Fruit fly (Drosophila melanogaster): Measurements from ENCODE around the gene AANATL7.

AANATL7 gene

dm6 chrX:2580319-2581008 is at the start of gene AANATL7, which contains the start of gene Vha36-3:
AANATL7 (plus strand) TSS chrX:2580958.
Vha36-3 (minus strand) TSS chrX:2580560.
- TF ChIP-seq cnc (optimal IDR thresholded peaks at IDR 0.05) (no peak), bab1 (GFP tag; optimal IDR thresholded peaks at IDR 0.05) (no peak), CG7101 (tag; optimal IDR thresholded peaks at IDR 0.05) (no peak), Crg-1 (GFP tag; optimal IDR thresholded peaks at IDR 0.05) (no peak), CG5204 (GFP tag; optimal IDR thresholded peaks at IDR 0.05) (no peak), CG12768 (GFP tag; optimal IDR thresholded peaks at IDR 0.05) (no peak), kay (GFP tag; ENCODE audit: borderline replicate concordance) (no peak), Mnt (GFP tag; optimal IDR thresholded peaks at IDR 0.05) (no peak), ovo (GFP tag; optimal IDR thresholded peaks at IDR 0.05) (no peak), CG14711 (tag; optimal IDR thresholded peaks at IDR 0.05) (no peak), toe (GFP tag; optimal IDR thresholded peaks at IDR 0.05) (no peak), CG33017 (tag; optimal IDR thresholded peaks at IDR 0.05) (no peak), cic (GFP tag; optimal IDR thresholded peaks at IDR 0.05) (no peak), Clk (GFP tag; optimal IDR thresholded peaks at IDR 0.05) (no peak), Hr96 (GFP tag; optimal IDR thresholded peaks at IDR 0.05) (no peak), CG1620 (GFP tag; optimal IDR thresholded peaks at IDR 0.05) (no peak), CG11617 (GFP tag; optimal IDR thresholded peaks at IDR 0.05) (no peak), tj (GFP tag; optimal IDR thresholded peaks at IDR 0.05) (no peak), CG7045 (GFP tag; optimal IDR thresholded peaks at IDR 0.05) (no peak), pad (GFP tag; optimal IDR thresholded peaks at IDR 0.05) (no peak)

- TF ChIP-seq Crg-1 (GFP tag; optimal IDR thresholded peaks at IDR 0.05) = no peak
- no peak for TF ChIP-seq ovo (GFP tag; optimal IDR thresholded peaks at IDR 0.05)
- no peak for TF ChIP-seq CG12768 (GFP tag; optimal IDR thresholded peaks at IDR 0.05)
- no peak for TF ChIP-seq tj (GFP tag; optimal IDR thresholded peaks at IDR 0.05)
- no peak for TF ChIP-seq cnc (optimal IDR thresholded peaks at IDR 0.05)
- TF ChIP-seq CG33017 (tag; optimal IDR thresholded peaks at IDR 0.05) = no peak
- no peak for TF ChIP-seq Clk (GFP tag; optimal IDR thresholded peaks at IDR 0.05)
- TF ChIP-seq bab1 (GFP tag; optimal IDR thresholded peaks at IDR 0.05) = no peak
- no peak for TF ChIP-seq kay (GFP tag; ENCODE audit: borderline replicate concordance)
- no peak for TF ChIP-seq pad (GFP tag; optimal IDR thresholded peaks at IDR 0.05)
Measured at dm6 chrX:2531280-2531807, 49.4 kb upstream of the AANATL7 start.

DNA sequence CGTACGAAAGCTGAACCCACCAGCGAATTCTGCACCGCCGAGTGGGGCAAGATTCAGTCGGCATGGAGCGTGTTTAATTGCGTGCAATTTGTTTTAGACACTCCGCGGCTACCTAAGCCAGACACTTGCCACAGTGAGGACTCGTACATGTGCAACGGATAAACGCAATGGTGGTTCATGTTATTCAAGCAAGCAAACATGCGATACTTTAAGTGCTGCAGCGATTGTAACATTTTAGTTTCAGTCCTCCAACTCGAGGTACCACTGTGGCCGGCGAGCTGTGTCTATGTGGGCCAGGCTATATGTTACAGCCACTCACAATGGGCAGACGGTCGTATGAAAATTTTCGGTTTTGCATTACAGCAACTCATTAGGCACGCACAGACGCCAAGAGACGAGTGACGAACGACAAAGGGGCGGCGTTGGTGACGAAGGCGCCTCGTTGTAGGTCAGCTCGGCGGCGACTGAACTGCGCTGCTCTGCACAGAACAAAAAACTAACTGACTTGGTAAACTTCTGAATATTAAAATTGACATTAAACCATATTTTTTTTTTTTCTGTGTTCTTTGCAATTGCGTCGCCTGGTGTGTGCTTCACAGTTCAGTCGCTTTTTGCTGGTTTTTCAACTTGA is 46.8 kb upstream of the AANATL7 start:
- no peak for TF ChIP-seq Hr96 (GFP tag; optimal IDR thresholded peaks at IDR 0.05)
- TF ChIP-seq toe (GFP tag; optimal IDR thresholded peaks at IDR 0.05) = no peak
- TF ChIP-seq CG1620 (GFP tag; optimal IDR thresholded peaks at IDR 0.05) = peak; percentile 13
- TF ChIP-seq bab1 (GFP tag; optimal IDR thresholded peaks at IDR 0.05) = peak; percentile 71

dm6 chrX:2534951-2535693 is 45.6 kb upstream of the AANATL7 start:
- no peak for TF ChIP-seq CG12768 (GFP tag; optimal IDR thresholded peaks at IDR 0.05)
- TF ChIP-seq CG33017 (tag; optimal IDR thresholded peaks at IDR 0.05) = no peak
- TF ChIP-seq cnc (optimal IDR thresholded peaks at IDR 0.05) = no peak
- no peak for TF ChIP-seq cic (GFP tag; optimal IDR thresholded peaks at IDR 0.05)
- TF ChIP-seq Mnt (GFP tag; optimal IDR thresholded peaks at IDR 0.05) = no peak
- no peak for TF ChIP-seq bab1 (GFP tag; optimal IDR thresholded peaks at IDR 0.05)
- no peak for TF ChIP-seq CG14711 (tag; optimal IDR thresholded peaks at IDR 0.05)

DNA sequence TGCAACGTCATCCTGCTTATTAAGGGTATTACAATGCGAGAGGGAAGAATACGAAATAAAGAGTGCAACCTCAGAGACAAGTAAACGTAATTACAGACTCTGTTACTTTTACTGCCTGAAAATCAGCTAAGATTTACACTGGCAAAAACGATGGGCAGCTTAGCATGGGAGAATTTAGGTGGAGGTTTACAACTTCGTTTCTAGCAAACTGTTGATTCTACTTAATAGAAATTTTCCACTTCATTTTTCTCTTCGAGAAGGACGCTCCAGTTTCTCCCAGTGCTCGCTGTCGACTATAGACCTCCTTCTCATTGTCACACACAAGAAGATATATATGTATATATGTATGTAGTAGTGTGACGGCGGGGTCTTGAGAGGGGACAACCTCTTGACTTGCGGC is 44.6 kb upstream of the AANATL7 start:
- TF ChIP-seq cic (GFP tag; optimal IDR thresholded peaks at IDR 0.05) (no peak), Hr96 (GFP tag; optimal IDR thresholded peaks at IDR 0.05) (no peak), bab1 (GFP tag; optimal IDR thresholded peaks at IDR 0.05) (no peak), CG7101 (tag; optimal IDR thresholded peaks at IDR 0.05) (no peak), Mnt (GFP tag; optimal IDR thresholded peaks at IDR 0.05) (no peak), ovo (GFP tag; optimal IDR thresholded peaks at IDR 0.05) (no peak), pad (GFP tag; optimal IDR thresholded peaks at IDR 0.05) (no peak), CG33017 (tag; optimal IDR thresholded peaks at IDR 0.05) (no peak), CG5204 (GFP tag; optimal IDR thresholded peaks at IDR 0.05) (no peak), kay (GFP tag; ENCODE audit: borderline replicate concordance) (no peak), CG14711 (tag; optimal IDR thresholded peaks at IDR 0.05) (no peak), tj (GFP tag; optimal IDR thresholded peaks at IDR 0.05) (no peak), CG11617 (GFP tag; optimal IDR thresholded peaks at IDR 0.05) (no peak), Clk (GFP tag; optimal IDR thresholded peaks at IDR 0.05) (no peak), CG12768 (GFP tag; optimal IDR thresholded peaks at IDR 0.05) (no peak), Crg-1 (GFP tag; optimal IDR thresholded peaks at IDR 0.05) (no peak), cnc (optimal IDR thresholded peaks at IDR 0.05) (no peak), CG7045 (GFP tag; optimal IDR thresholded peaks at IDR 0.05) (no peak), toe (GFP tag; optimal IDR thresholded peaks at IDR 0.05) (no peak), CG1620 (GFP tag; optimal IDR thresholded peaks at IDR 0.05) (no peak)

DNA sequence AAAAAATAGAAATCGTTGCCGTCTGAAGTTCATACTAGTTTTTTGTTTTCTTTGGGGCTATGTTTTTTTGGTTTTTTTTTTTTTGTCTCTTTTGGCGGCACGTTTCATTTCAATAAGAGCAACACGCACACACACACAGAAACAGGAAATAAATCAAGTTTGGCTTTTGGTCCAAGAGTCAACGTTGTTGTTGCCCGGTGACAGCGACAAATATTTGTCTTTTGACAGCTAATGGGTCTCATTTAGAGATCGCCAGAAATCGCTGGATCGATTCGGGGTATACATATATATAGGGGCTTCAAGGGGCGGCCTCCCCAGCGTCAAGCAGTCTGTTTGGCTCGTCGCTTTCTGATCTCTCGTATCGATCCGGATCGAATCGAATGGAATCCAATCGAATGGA is 43.4 kb upstream of the AANATL7 start:
- TF ChIP-seq kay (GFP tag; ENCODE audit: borderline replicate concordance) (no peak), CG1620 (GFP tag; optimal IDR thresholded peaks at IDR 0.05) (no peak)

Measured in whole organism, adult.